Worm (Caenorhabditis elegans) whole organism, early embryonic: ENCODE measurements around the gene brap-2.

Experiments
- ama-1 ChIP-seq: fragments of 150-350 bp; optimal IDR thresholded peaks from 2 replicates; lab custom pipeline; 2014
- flt-1 ChIP-seq: fragments of 200-800 bp; sonication (Bioruptor generic); IDR thresholded peaks from 2 replicates; pipeline ENCODE4 v1.3.6; 2022; ENCODE audit warnings: missing genetic modification characterization, missing compliant biosample characterization
- scrt-1 ChIP-seq: fragments of 200-800 bp; sonication (Bioruptor generic); IDR thresholded peaks from 2 replicates; pipeline ENCODE4 v1.3.6; 2022; ENCODE audit warnings: missing genetic modification characterization, missing compliant biosample characterization

DNA sequence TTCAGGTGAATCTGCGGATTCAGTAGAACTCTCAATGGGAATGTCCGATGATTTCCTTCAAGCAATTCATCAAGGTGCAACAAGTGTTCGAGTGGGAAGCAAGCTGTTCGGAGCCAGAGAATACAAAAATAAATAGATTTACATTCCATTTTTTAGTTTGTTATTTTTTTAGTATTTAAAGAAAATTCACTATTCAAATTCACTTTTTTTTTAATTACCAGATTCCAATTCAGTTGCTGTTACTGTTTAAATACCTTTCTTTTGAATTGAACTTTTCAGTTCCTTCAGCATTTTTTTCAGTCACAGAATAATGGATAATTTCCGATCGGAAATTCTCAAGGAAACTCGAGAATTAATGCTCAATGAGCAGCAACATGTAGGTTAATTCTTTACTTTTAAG lies 41.2 kb downstream of the brap-2 start, which contains the start of gene F09E5.7:
- TF ChIP-seq flt-1 (GFP tag; lab: Robert Waterston, UW) (no peak), scrt-1 (GFP tag; lab: Robert Waterston, UW) (no peak), ama-1 (no peak)
